Worm (Caenorhabditis elegans) whole organism, mixed stage, embryonic: ENCODE data around the gene K11H3.2.

ENCODE experiments used
- nhr-12 ChIP-seq: fragments of 150-350 bp; optimal IDR thresholded peaks from 2 replicates; lab custom pipeline; 2014; ENCODE audit warnings: missing biosample characterization, missing genetic modification characterization
- nhr-76 ChIP-seq: sonication (generic microtip); optimal IDR thresholded peaks from 2 replicates; lab custom pipeline; 2017; ENCODE audit warnings: missing biosample characterization, missing genetic modification characterization
- snpc-4 ChIP-seq: fragments of 150-350 bp; optimal IDR thresholded peaks from 2 replicates; lab custom pipeline; 2014; ENCODE audit warnings: missing biosample characterization, missing genetic modification characterization
- sptf-1 ChIP-seq: sonication (generic microtip); optimal IDR thresholded peaks from 2 replicates; lab custom pipeline; 2017; ENCODE audit warnings: mild to moderate bottlenecking, missing genetic modification characterization, moderate library complexity, missing compliant biosample characterization

- TF ChIP-seq sptf-1 (tag; lab: Kevin White, UChicago): no peak
- no peak for TF ChIP-seq nhr-12 (tag; lab: Kevin White, UChicago)
- no peak for TF ChIP-seq nhr-76 (tag; lab: Kevin White, UChicago)
- TF ChIP-seq snpc-4 (tag; lab: Kevin White, UChicago): no peak
Measured at ce11 chrIII:9834888-9835287, 11.3 kb upstream of the K11H3.2 start, which contains the start of gene K11H3.8.
